Fruit fly (Drosophila melanogaster): ENCODE data around the gene CG2218.

- TF ChIP-seq CHES-1-like (GFP tag; optimal IDR thresholded peaks at IDR 0.05) (no peak), psq (GFP tag; optimal IDR thresholded peaks at IDR 0.05) (no peak), NfI (GFP tag; optimal IDR thresholded peaks at IDR 0.05) (no peak), Optix (GFP tag; IDR thresholded peaks at IDR 0.05) (no peak), CG1832 (GFP tag; optimal IDR thresholded peaks at IDR 0.05) (no peak), E2f1 (GFP tag; IDR thresholded peaks at IDR 0.05) (no peak), CG4282 (GFP tag; optimal IDR thresholded peaks at IDR 0.05) (no peak), klu (GFP tag; IDR thresholded peaks at IDR 0.05) (0 out of 2 replicates have a peak, but pooled peaks have one; percentile 14), fd3F (GFP tag; optimal IDR thresholded peaks at IDR 0.05) (no peak), CG10209 (GFP tag; optimal IDR thresholded peaks at IDR 0.05) (no peak), exex (tag; optimal IDR thresholded peaks at IDR 0.05) (peak; percentile 71), CG34376 (GFP tag; optimal IDR thresholded peaks at IDR 0.05) (no peak), CG18599 (GFP tag; optimal IDR thresholded peaks at IDR 0.05) (no peak)
These were observed 31.2 kb upstream of the CG2218 start, which contains the start of the genes CG2224 and CDase for dm6 chr3R:30459066-30459935.
